Worm (Caenorhabditis elegans) whole organism, L4 larva: Measurements from ENCODE around the gene F40H3.3.

ENCODE experiments used
- ctbp-1 ChIP-seq: fragments of 200-800 bp; sonication (Bioruptor generic); IDR thresholded peaks from 2 replicates; pipeline ENCODE4 v1.3.6; 2022; ENCODE audit warnings: missing genetic modification reagents, missing genetic modification characterization, missing compliant biosample characterization
- nhr-25 ChIP-seq: sonication (generic microtip); optimal IDR thresholded peaks from 2 replicates; lab custom pipeline; 2017; ENCODE audit warnings: missing genetic modification characterization, mild to moderate bottlenecking, missing compliant biosample characterization, antibody characterized with exemption, moderate library complexity, borderline replicate concordance; ENCODE audit not compliant: insufficient read depth
- snpc-4 ChIP-seq: fragments of 150-350 bp; optimal IDR thresholded peaks from 2 replicates; lab custom pipeline; 2014; ENCODE audit warnings: missing biosample characterization, missing genetic modification characterization

ce11 chrII:6168714-6169113 is 2.6 kb upstream of the F40H3.3 start:
- TF ChIP-seq nhr-25 (tag; lab: Kevin White, UChicago) (no peak), snpc-4 (no peak), ctbp-1 (GFP tag; lab: Robert Waterston, UW) (no peak)
